Fruit fly (Drosophila melanogaster) whole organism, embryonic: ENCODE results near the gene CG11454.

Experiments
- Asciz ChIP-seq: fragments of 200-800 bp; sonication (Bioruptor generic); optimal IDR thresholded peaks from 2 replicates; lab custom pipeline; 2017; ENCODE audit warnings: missing biosample characterization, mild to moderate bottlenecking, missing genetic modification characterization, missing genetic modification reagents
- Awh ChIP-seq: fragments of 200-800 bp; sonication (Bioruptor generic); IDR thresholded peaks from 2 replicates; pipeline ENCODE4, ENCODE4 v1.3.6; 2022; ENCODE audit warnings: missing biosample characterization, missing genetic modification characterization
- BEAF-32 ChIP-seq: fragments of 200-800 bp; sonication (Bioruptor generic); optimal IDR thresholded peaks from 3 replicates; lab custom pipeline; 2017; ENCODE audit warnings: missing biosample characterization, missing genetic modification characterization, mild to moderate bottlenecking, moderate library complexity, missing genetic modification reagents
- Blimp-1 ChIP-seq: fragments of 200-800 bp; sonication (Bioruptor generic); optimal IDR thresholded peaks from 3 replicates; lab custom pipeline; 2018; ENCODE audit warnings: missing biosample characterization, missing genetic modification characterization, mild to moderate bottlenecking, moderate library complexity, missing genetic modification reagents
- CG10209 ChIP-seq: fragments of 200-800 bp; sonication (Bioruptor generic); optimal IDR thresholded peaks from 3 replicates; lab custom pipeline; 2017; ENCODE audit warnings: missing biosample characterization, mild to moderate bottlenecking, missing genetic modification characterization, missing genetic modification reagents
- CG12155 ChIP-seq: fragments of 200-800 bp; sonication (Bioruptor generic); optimal IDR thresholded peaks from 3 replicates; lab custom pipeline; 2016; ENCODE audit warnings: missing biosample characterization, missing genetic modification characterization
- CG12299 ChIP-seq: fragments of 200-800 bp; sonication (Bioruptor generic); optimal IDR thresholded peaks from 2 replicates; lab custom pipeline; 2018; ENCODE audit warnings: missing biosample characterization, mild to moderate bottlenecking, missing genetic modification characterization
- CG12744 ChIP-seq: fragments of 200-800 bp; sonication (Bioruptor generic); optimal IDR thresholded peaks from 2 replicates; lab custom pipeline; 2016; ENCODE audit warnings: missing biosample characterization, missing genetic modification characterization
- CG13123 ChIP-seq: fragments of 200-800 bp; sonication (Bioruptor generic); optimal IDR thresholded peaks from 2 replicates; lab custom pipeline; 2016; ENCODE audit warnings: missing biosample characterization, missing genetic modification characterization
- CG17385 ChIP-seq: fragments of 200-800 bp; sonication (Bioruptor generic); optimal IDR thresholded peaks from 3 replicates; lab custom pipeline; 2018; ENCODE audit warnings: missing biosample characterization, mild to moderate bottlenecking, missing genetic modification characterization
- CG17802 ChIP-seq: fragments of 200-800 bp; sonication (Bioruptor generic); optimal IDR thresholded peaks from 2 replicates; lab custom pipeline; 2018; ENCODE audit warnings: missing biosample characterization, mild to moderate bottlenecking, missing genetic modification characterization, moderate library complexity
- CG2116 ChIP-seq: fragments of 200-800 bp; sonication (Bioruptor generic); optimal IDR thresholded peaks from 3 replicates; lab custom pipeline; 2018; ENCODE audit warnings: missing biosample characterization, mild to moderate bottlenecking, missing genetic modification characterization
- CG2120 ChIP-seq: fragments of 200-800 bp; sonication (Bioruptor generic); optimal IDR thresholded peaks from 3 replicates; lab custom pipeline; 2016; ENCODE audit warnings: missing biosample characterization, missing genetic modification characterization
- CG2199 ChIP-seq: fragments of 200-800 bp; sonication (Bioruptor generic); IDR thresholded peaks from 3 replicates; pipeline ENCODE4 v1.3.6; 2022; ENCODE audit warnings: missing biosample characterization, missing genetic modification characterization
- CG42726 ChIP-seq: fragments of 200-800 bp; sonication (Bioruptor generic); IDR thresholded peaks from 2 replicates; pipeline ENCODE4 v1.3.6; 2022; ENCODE audit warnings: missing biosample characterization, missing genetic modification characterization; ENCODE audit not compliant: partially characterized antibody
- CG8388 ChIP-seq: fragments of 200-800 bp; sonication (Bioruptor generic); optimal IDR thresholded peaks from 2 replicates; lab custom pipeline; 2019; ENCODE audit warnings: missing biosample characterization, mild to moderate bottlenecking, missing genetic modification characterization, moderate library complexity
- D19A ChIP-seq: fragments of 200-800 bp; optimal IDR thresholded peaks from 3 replicates; lab custom pipeline; 2019; ENCODE audit warnings: missing biosample characterization, mild to moderate bottlenecking, missing genetic modification characterization, moderate library complexity
- Hmr ChIP-seq: fragments of 200-800 bp; sonication (Bioruptor generic); optimal IDR thresholded peaks from 3 replicates; lab custom pipeline; 2017; ENCODE audit warnings: mild to moderate bottlenecking, missing biosample characterization, missing genetic modification reagents, missing genetic modification characterization
- Hr51 ChIP-seq, 2 experiments: fragments of 200-800 bp; sonication (Bioruptor generic); optimal IDR thresholded peaks; 2 replicates in 1 of 2; 3 replicates in 1 of 2; lab custom pipeline; 2016 to 2018; ENCODE audit warnings: missing biosample characterization in 2 of 2, missing genetic modification characterization in 2 of 2, mild to moderate bottlenecking in 1 of 2, moderate library complexity in 1 of 2
- Lpt ChIP-seq: fragments of >200 bp; optimal IDR thresholded peaks from 2 replicates; lab custom pipeline; 2018; ENCODE audit warnings: missing biosample characterization, missing genetic modification characterization
- NC2β ChIP-seq: fragments of 200-800 bp; sonication (Bioruptor generic); optimal IDR thresholded peaks from 2 replicates; lab custom pipeline; 2016; ENCODE audit warnings: missing biosample characterization, missing genetic modification characterization
- Neu2 ChIP-seq: fragments of 200-800 bp; sonication (Bioruptor generic); optimal IDR thresholded peaks from 3 replicates; lab custom pipeline; 2016; ENCODE audit warnings: missing biosample characterization, missing genetic modification characterization, borderline replicate concordance
- Nf-YB ChIP-seq: fragments of 200-800 bp; sonication (Bioruptor generic); optimal IDR thresholded peaks from 3 replicates; lab custom pipeline; 2019; ENCODE audit warnings: missing biosample characterization, mild to moderate bottlenecking, missing genetic modification characterization, moderate library complexity
- ab ChIP-seq: fragments of 200-800 bp; sonication (Bioruptor generic); optimal IDR thresholded peaks from 2 replicates; lab custom pipeline; 2016; ENCODE audit warnings: missing biosample characterization, missing genetic modification characterization
- amos ChIP-seq: fragments of 200-800 bp; sonication (Bioruptor generic); IDR thresholded peaks from 2 replicates; pipeline ENCODE4 v1.3.6; 2022; ENCODE audit warnings: missing biosample characterization, missing genetic modification characterization; ENCODE audit not compliant: partially characterized antibody
- ase ChIP-seq: fragments of 200-800 bp; sonication (Bioruptor generic); IDR thresholded peaks from 3 replicates; pipeline ENCODE4 v1.3.6; 2022; ENCODE audit warnings: missing biosample characterization, missing genetic modification characterization
- bbx ChIP-seq: fragments of 200-800 bp; sonication (Bioruptor generic); IDR thresholded peaks from 2 replicates; pipeline ENCODE4 v1.3.6; 2022; ENCODE audit warnings: missing biosample characterization, missing genetic modification characterization; ENCODE audit not compliant: partially characterized antibody
- cg ChIP-seq: fragments of 200-800 bp; sonication (Bioruptor generic); optimal IDR thresholded peaks from 3 replicates; lab custom pipeline; 2019; ENCODE audit warnings: missing biosample characterization, mild to moderate bottlenecking, missing genetic modification characterization, moderate library complexity
- da ChIP-seq: fragments of 200-800 bp; sonication (Bioruptor generic); optimal IDR thresholded peaks from 2 replicates; lab custom pipeline; 2016; ENCODE audit warnings: missing biosample characterization, missing genetic modification characterization
- ftz-f1 ChIP-seq: fragments of 200-800 bp; sonication (Bioruptor generic); optimal IDR thresholded peaks from 2 replicates; lab custom pipeline; 2016; ENCODE audit warnings: missing biosample characterization, missing genetic modification characterization
- hkb ChIP-seq, 2 experiments: fragments of 200-800 bp in 1 of 2; fragments of >200 bp in 1 of 2; sonication (Bioruptor generic) in 1 of 2; IDR thresholded peaks in 1 of 2; optimal IDR thresholded peaks in 1 of 2; 2 replicates each; pipeline versions ENCODE4 v1.3.6 to Lab custom; 2017 to 2022; ENCODE audit warnings: missing biosample characterization in 1 of 2, missing genetic modification characterization in 1 of 2
- jing ChIP-seq: fragments of 200-800 bp; sonication (Bioruptor generic); optimal IDR thresholded peaks from 2 replicates; lab custom pipeline; 2018; ENCODE audit warnings: missing biosample characterization, mild to moderate bottlenecking, missing genetic modification characterization
- ken ChIP-seq: fragments of 200-800 bp; sonication (Bioruptor generic); IDR thresholded peaks from 3 replicates; pipeline ENCODE4 v1.3.6; 2022; ENCODE audit warnings: missing biosample characterization, missing genetic modification characterization
- lmd ChIP-seq: fragments of 200-800 bp; sonication (Bioruptor generic); IDR thresholded peaks from 2 replicates; pipeline ENCODE4 v1.3.6; 2022; ENCODE audit warnings: missing biosample characterization, missing genetic modification characterization
- nau ChIP-seq: fragments of 200-800 bp; sonication (Bioruptor generic); optimal IDR thresholded peaks from 3 replicates; lab custom pipeline; 2017; ENCODE audit warnings: missing biosample characterization, mild to moderate bottlenecking, missing genetic modification characterization, missing genetic modification reagents
- p53 ChIP-seq: fragments of 200-800 bp; sonication (Bioruptor generic); optimal IDR thresholded peaks from 2 replicates; lab custom pipeline; 2016; ENCODE audit warnings: missing biosample characterization, missing genetic modification characterization
- pan ChIP-seq, 4 experiments: fragments of >200 bp in 3 of 4; fragments of 200-800 bp in 1 of 4; sonication (Bioruptor generic) in 1 of 4; optimal IDR thresholded peaks in 3 of 4; IDR thresholded peaks in 1 of 4; 2 replicates each; pipeline versions ENCODE4 v1.3.6 to Lab custom; 2017 to 2022; ENCODE audit warnings: missing biosample characterization in 2 of 4, missing genetic modification characterization in 2 of 4, mixed read lengths in 1 of 4
- peb ChIP-seq: fragments of 200-800 bp; sonication (Bioruptor generic); IDR thresholded peaks from 2 replicates; pipeline ENCODE4 v1.3.6; 2022; ENCODE audit warnings: missing biosample characterization, missing genetic modification characterization
- pzg ChIP-seq: fragments of 200-800 bp; sonication (Bioruptor generic); optimal IDR thresholded peaks from 3 replicates; lab custom pipeline; 2018; ENCODE audit warnings: missing biosample characterization, mild to moderate bottlenecking, missing genetic modification characterization, moderate library complexity
- ranshi ChIP-seq: fragments of 200-800 bp; sonication (Bioruptor generic); IDR thresholded peaks from 2 replicates; pipeline ENCODE4 v1.3.6; 2022; ENCODE audit warnings: missing biosample characterization, missing genetic modification characterization
- run ChIP-seq: fragments of 200-800 bp; sonication (Bioruptor generic); optimal IDR thresholded peaks from 3 replicates; lab custom pipeline; 2018; ENCODE audit warnings: missing biosample characterization, mild to moderate bottlenecking, missing genetic modification characterization
- sc ChIP-seq, 3 experiments: fragments of >200 bp in 2 of 3; fragments of 200-800 bp in 1 of 3; sonication (Bioruptor generic) in 1 of 3; optimal IDR thresholded peaks; 2 replicates in 2 of 3; 3 replicates in 1 of 3; lab custom pipeline; 2017; ENCODE audit warnings: mild to moderate bottlenecking in 1 of 3, missing biosample characterization in 1 of 3, missing genetic modification characterization in 1 of 3, missing genetic modification reagents in 1 of 3
- twi ChIP-seq: fragments of 200-800 bp; optimal IDR thresholded peaks from 2 replicates; lab custom pipeline; 2019; ENCODE audit warnings: missing biosample characterization, mild to moderate bottlenecking, missing genetic modification characterization, moderate library complexity
- usp ChIP-seq: fragments of >200 bp; optimal IDR thresholded peaks from 2 replicates; lab custom pipeline; 2017; ENCODE audit warnings: missing biosample characterization, missing genetic modification characterization
- vnd ChIP-seq: fragments of 200-800 bp; sonication (Bioruptor generic); IDR thresholded peaks from 3 replicates; pipeline ENCODE4 v1.3.6; 2022; ENCODE audit warnings: missing biosample characterization, missing genetic modification characterization; ENCODE audit not compliant: partially characterized antibody
- wor ChIP-seq: fragments of 200-800 bp; sonication (Bioruptor generic); IDR thresholded peaks from 2 replicates; pipeline ENCODE4 v1.3.6; 2022; ENCODE audit warnings: missing biosample characterization, missing genetic modification characterization
- zen2 ChIP-seq: fragments of 200-800 bp; sonication (Bioruptor generic); IDR thresholded peaks from 3 replicates; pipeline ENCODE4 v1.3.6; 2022; ENCODE audit warnings: missing biosample characterization, missing genetic modification characterization; ENCODE audit not compliant: partially characterized antibody

The CG11454 gene

dm6 chr2L:94096-94495 is 49.0 kb upstream of the CG11454 start:
- peak; percentile 63 for TF ChIP-seq Nf-YB
- TF ChIP-seq nau = peak; percentile 70
- TF ChIP-seq CG2199 (GFP tag; lab: Robert Waterston, UW) = 0 out of 3 replicates have a peak, but pooled peaks have one; percentile 21
- no peak for TF ChIP-seq CG17802 (tag; lab: Kevin White, UChicago)
- no peak for TF ChIP-seq usp (GFP tag; lab: Kevin White, UChicago)
- TF ChIP-seq Awh (GFP tag; lab: Robert Waterston, UW) = no peak
- no peak for TF ChIP-seq hkb (optimal IDR thresholded peaks at IDR 0.05; lab: Kevin White, UChicago)
- TF ChIP-seq hkb (GFP tag; IDR thresholded peaks at IDR 0.05; lab: Robert Waterston, UW) = 0 out of 2 replicates have a peak, but pooled peaks have one; percentile 8
- TF ChIP-seq Blimp-1 (GFP tag; lab: Kevin White, UChicago) = peak; percentile 86
- peak; percentile 11 for TF ChIP-seq twi (tag; lab: Kevin White, UChicago)
- no peak for TF ChIP-seq CG42726
- TF ChIP-seq bbx (GFP tag; lab: Robert Waterston, UW) = peak; percentile 10; the same call in 1 of the 2 replicates
- TF ChIP-seq CG8388 = no peak
- TF ChIP-seq, all 482 proteins: peak for 7

dm6 chr2L:94639-95059 is 48.5 kb upstream of the CG11454 start, which contains the start of gene Zir:
TSS of gene Zir (plus strand) at chr2L:94739.
- TF ChIP-seq Hr51 (GFP tag; optimal IDR thresholded peaks at IDR 0.05; lab: Kevin White, UChicago) = no peak
- peak; percentile 74; the same call in 1 of the 2 replicates for TF ChIP-seq amos (GFP tag; lab: Robert Waterston, UW)
- TF ChIP-seq NC2β (GFP tag; lab: Kevin White, UChicago) = no peak
- TF ChIP-seq Asciz (GFP tag; lab: Kevin White, UChicago) = no peak
- peak; percentile 49 for TF ChIP-seq CG2120 (GFP tag; lab: Kevin White, UChicago)
- TF ChIP-seq Hmr (GFP tag; lab: Kevin White, UChicago) = no peak
- TF ChIP-seq CG10209 (GFP tag; lab: Kevin White, UChicago) = no peak
- no peak for TF ChIP-seq jing
- TF ChIP-seq CG12744 (GFP tag; lab: Kevin White, UChicago) = no peak
- TF ChIP-seq Neu2 (GFP tag; lab: Kevin White, UChicago) = no peak
- TF ChIP-seq CG12155 = no peak
- TF ChIP-seq CG13123 (GFP tag; lab: Kevin White, UChicago) = no peak
- TF ChIP-seq Lpt = no peak
- TF ChIP-seq ase = no peak
- peak; percentile 33 for TF ChIP-seq pzg (GFP tag; lab: Kevin White, UChicago)
- peak; percentile 10; the same call in 1 of the 3 replicates for TF ChIP-seq zen2 (GFP tag; lab: Robert Waterston, UW)
- no peak for TF ChIP-seq cg (GFP tag; lab: Kevin White, UChicago)
- no peak for TF ChIP-seq p53
- no peak for TF ChIP-seq ab (GFP tag; lab: Kevin White, UChicago)
- no peak for TF ChIP-seq ranshi (GFP tag; lab: Robert Waterston, UW)
- TF ChIP-seq pan (optimal IDR thresholded peaks at IDR 0.05; lab: Kevin White, UChicago) = no peak
- no peak for TF ChIP-seq pan (GFP tag; optimal IDR thresholded peaks at IDR 0.05 in 1 of 2, IDR thresholded peaks at IDR 0.05 in 1 of 2)
- no peak for TF ChIP-seq ftz-f1 (GFP tag; lab: Kevin White, UChicago)
- TF ChIP-seq wor (GFP tag; lab: Robert Waterston, UW) = no peak
- no peak for TF ChIP-seq sc (optimal IDR thresholded peaks at IDR 0.05; lab: Kevin White, UChicago)
- TF ChIP-seq sc (GFP tag; optimal IDR thresholded peaks at IDR 0.05; lab: Kevin White, UChicago) = no peak
- TF ChIP-seq CG2116 (GFP tag; lab: Kevin White, UChicago) = peak; percentile 33
- TF ChIP-seq peb (GFP tag; lab: Robert Waterston, UW) = no peak
- no peak for TF ChIP-seq CG12299 (tag; lab: Kevin White, UChicago)
- no peak for TF ChIP-seq lmd
- TF ChIP-seq BEAF-32 = peak; percentile 59
- no peak for TF ChIP-seq da (GFP tag; lab: Kevin White, UChicago)
- no peak for TF ChIP-seq D19A (tag; lab: Kevin White, UChicago)
- no peak for TF ChIP-seq CG17385 (GFP tag; lab: Kevin White, UChicago)
- TF ChIP-seq run (tag; lab: Kevin White, UChicago) = no peak
- TF ChIP-seq vnd = 0 out of 3 replicates have a peak, but pooled peaks have one; percentile 50
- no peak for TF ChIP-seq ken
